Worm (Caenorhabditis elegans): ENCODE measurements around the gene mks-2.

DNA sequence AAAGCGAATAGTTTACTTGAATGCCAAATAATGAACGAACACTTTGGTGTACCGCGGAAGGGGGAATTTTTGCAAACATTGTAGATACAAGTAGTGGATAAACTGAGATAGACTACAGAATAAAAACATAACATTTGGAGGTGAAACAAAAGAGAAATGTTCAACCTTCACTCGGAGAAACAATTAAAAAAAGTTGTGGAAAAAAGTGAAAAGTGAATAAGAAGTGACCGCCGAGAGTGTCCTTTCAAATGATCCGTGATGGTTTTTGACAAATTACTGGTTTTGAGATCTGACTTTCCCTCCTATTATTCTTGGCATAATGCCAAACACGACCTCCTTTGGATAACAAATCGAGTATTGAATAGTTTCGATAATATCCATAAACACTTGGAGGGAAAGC, 4.5 kb upstream of the mks-2 start:
- no peak for TF ChIP-seq lsy-2 (tag; optimal IDR thresholded peaks at IDR 0.05)
- no peak for TF ChIP-seq nhr-77 (tag; optimal IDR thresholded peaks at IDR 0.05)
